Fruit fly (Drosophila melanogaster): ENCODE measurements around the gene ifc.

The ifc gene

DNA sequence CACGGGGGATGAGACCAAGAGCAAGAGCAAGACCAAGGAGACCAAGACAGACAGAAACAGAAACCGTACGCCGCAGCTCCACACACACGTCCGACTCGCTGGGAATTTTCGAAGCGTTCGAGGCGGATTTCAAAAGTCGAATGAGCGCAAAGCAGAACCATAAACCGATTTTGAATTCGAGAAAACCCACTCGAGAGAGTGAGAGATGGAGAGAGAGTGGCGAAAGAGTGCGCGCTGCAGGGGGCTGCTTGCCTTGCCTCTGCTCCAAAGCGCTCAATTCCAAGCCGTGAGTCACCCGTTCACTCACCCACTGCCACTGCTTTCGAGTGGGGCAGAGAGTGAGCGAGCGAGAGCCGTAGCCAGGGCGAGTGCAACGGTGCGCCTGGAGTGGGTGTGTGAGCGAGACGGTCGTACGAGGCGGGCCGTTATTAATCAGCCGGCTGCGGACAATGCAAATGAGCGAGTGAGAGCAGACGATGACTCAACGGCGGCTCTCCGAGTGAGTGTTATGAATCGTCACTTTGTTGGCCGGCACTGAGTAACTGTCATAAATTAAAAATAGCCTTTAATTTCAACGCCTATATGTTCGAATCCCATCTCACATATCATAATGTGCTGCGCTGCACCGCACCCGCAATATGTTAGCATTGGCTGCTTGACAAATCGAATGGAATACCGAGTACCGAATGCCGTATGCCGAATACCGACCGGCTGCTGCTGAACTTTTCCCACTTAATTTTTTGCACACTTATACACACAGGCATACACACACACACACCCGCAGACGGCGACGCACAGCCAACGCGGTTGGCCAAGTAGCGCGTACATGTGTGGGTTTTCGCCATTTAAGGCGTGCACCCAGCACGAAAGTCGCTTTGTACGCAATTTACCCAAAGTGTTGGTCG, 5.9 kb upstream of the ifc start (continued):
- no peak for TF ChIP-seq CG4617 (GFP tag; optimal IDR thresholded peaks at IDR 0.05; ENCODE audit: borderline replicate concordance)
- peak; percentile 64 for TF ChIP-seq Hand (GFP tag; optimal IDR thresholded peaks at IDR 0.05)
- peak; percentile 49 for TF ChIP-seq scrt (GFP tag; optimal IDR thresholded peaks at IDR 0.05)
- TF ChIP-seq CG14667 (GFP tag; IDR thresholded peaks at IDR 0.05): no peak
- no peak for TF ChIP-seq Scr (GFP tag; IDR thresholded peaks at IDR 0.05; ENCODE audit: partially characterized antibody)
- peak; percentile 73 for TF ChIP-seq BtbVII (GFP tag; optimal IDR thresholded peaks at IDR 0.05)
- TF ChIP-seq sima (GFP tag; optimal IDR thresholded peaks at IDR 0.05): no peak
- TF ChIP-seq sug (tag; optimal IDR thresholded peaks at IDR 0.05): peak; percentile 99
- TF ChIP-seq caup (GFP tag; optimal IDR thresholded peaks at IDR 0.05; ENCODE audit: severe bottlenecking): peak; percentile 19
- TF ChIP-seq CG9437 (GFP tag; optimal IDR thresholded peaks at IDR 0.05): no peak
- no peak for TF ChIP-seq fd3F (GFP tag; optimal IDR thresholded peaks at IDR 0.05)
- no peak for TF ChIP-seq Sox100B (GFP tag; optimal IDR thresholded peaks at IDR 0.05)
- no peak for TF ChIP-seq slp2 (GFP tag; optimal IDR thresholded peaks at IDR 0.05)
- peak; percentile 67 for TF ChIP-seq CG18599 (GFP tag; optimal IDR thresholded peaks at IDR 0.05)
- TF ChIP-seq Vsx1 (GFP tag; optimal IDR thresholded peaks at IDR 0.05): no peak
- TF ChIP-seq stc (GFP tag; IDR thresholded peaks at IDR 0.05): no peak
- no peak for TF ChIP-seq H2.0 (GFP tag; IDR thresholded peaks at IDR 0.05)
- TF ChIP-seq slbo (GFP tag; IDR thresholded peaks at IDR 0.05): no peak
- TF ChIP-seq seq (GFP tag; IDR thresholded peaks at IDR 0.05): no peak
- TF ChIP-seq Stat92E (GFP tag; optimal IDR thresholded peaks at IDR 0.05): peak in 1 of 3 experiments; percentile 79
- TF ChIP-seq Hmr (GFP tag; optimal IDR thresholded peaks at IDR 0.05): peak; percentile 39
- TF ChIP-seq Meics (GFP tag; optimal IDR thresholded peaks at IDR 0.05): peak; percentile 23
- TF ChIP-seq ac (GFP tag; optimal IDR thresholded peaks at IDR 0.05): no peak
- TF ChIP-seq CG17912 (GFP tag; optimal IDR thresholded peaks at IDR 0.05): no peak
- no peak for TF ChIP-seq CG13775 (GFP tag; optimal IDR thresholded peaks at IDR 0.05)
- no peak for TF ChIP-seq ind (GFP tag; optimal IDR thresholded peaks at IDR 0.05)
- TF ChIP-seq nerfin-1 (tag; optimal IDR thresholded peaks at IDR 0.05): peak; percentile 32
- TF ChIP-seq CG14441 (GFP tag; IDR thresholded peaks at IDR 0.05): no peak
- no peak for TF ChIP-seq luna (GFP tag; optimal IDR thresholded peaks at IDR 0.05)
- no peak for TF ChIP-seq corto (GFP tag; optimal IDR thresholded peaks at IDR 0.05)
- peak; percentile 48 for TF ChIP-seq yki (optimal IDR thresholded peaks at IDR 0.05)
- TF ChIP-seq CG8290 (GFP tag; optimal IDR thresholded peaks at IDR 0.05): no peak
- peak in 1 of 2 experiments; percentile 70 for TF ChIP-seq CG8290 (tag; optimal IDR thresholded peaks at IDR 0.05)
- peak in 1 of 2 experiments; percentile 19 for TF ChIP-seq Pdp1 (GFP tag; optimal IDR thresholded peaks at IDR 0.05)
- no peak for TF ChIP-seq nerfin-2 (GFP tag; IDR thresholded peaks at IDR 0.05; ENCODE audit: partially characterized antibody)
- TF ChIP-seq CG15514 (GFP tag; optimal IDR thresholded peaks at IDR 0.05): peak; percentile 25
- peak; percentile 58 for TF ChIP-seq CG17385 (GFP tag; optimal IDR thresholded peaks at IDR 0.05)

dm6 chr2L:5980862-5981432, 5.2 kb upstream of the ifc start, which contains the start of gene chic:
Gene chic (minus strand): TSS chr2L:5981018.
- TF ChIP-seq CG6272 (GFP tag; IDR thresholded peaks at IDR 0.05) (0 out of 2 replicates have a peak, but pooled peaks have one; percentile 10), Ets97D (GFP tag; optimal IDR thresholded peaks at IDR 0.05) (peak; percentile 23), lilli (GFP tag; optimal IDR thresholded peaks at IDR 0.05) (peak; percentile 17), Asciz (GFP tag; optimal IDR thresholded peaks at IDR 0.05) (peak; percentile 13), NC2β (GFP tag; optimal IDR thresholded peaks at IDR 0.05) (peak; percentile 18), luna (GFP tag; optimal IDR thresholded peaks at IDR 0.05) (no peak), gt (GFP tag; IDR thresholded peaks at IDR 0.05) (no peak), CG6765 (GFP tag; optimal IDR thresholded peaks at IDR 0.05) (peak; percentile 20), Hr3 (GFP tag; optimal IDR thresholded peaks at IDR 0.05) (peak; percentile 6), p53 (GFP tag; optimal IDR thresholded peaks at IDR 0.05) (no peak), sens (GFP tag) (peak; percentile 64), ERR (GFP tag; optimal IDR thresholded peaks at IDR 0.05) (peak; percentile 3), CG30403 (GFP tag; optimal IDR thresholded peaks at IDR 0.05) (peak; percentile 6), insv (GFP tag; optimal IDR thresholded peaks at IDR 0.05) (no peak)

All from whole organism, embryonic.